Worm (Caenorhabditis elegans) whole organism, L2 larva: ENCODE results near the gene F38B7.17.

Source experiments
- C34F6.9 ChIP-seq: fragments of 150-350 bp; optimal IDR thresholded peaks from 2 replicates; lab custom pipeline; 2014; ENCODE audit warnings: missing biosample characterization, missing genetic modification characterization
- ceh-82 ChIP-seq: fragments of 150-350 bp; optimal IDR thresholded peaks from 2 replicates; lab custom pipeline; 2014; ENCODE audit warnings: missing biosample characterization, missing genetic modification characterization
- crh-2 ChIP-seq: sonication (generic microtip); optimal IDR thresholded peaks from 2 replicates; lab custom pipeline; 2017; ENCODE audit warnings: missing biosample characterization, missing genetic modification characterization
- egl-27 ChIP-seq: sonication (generic microtip); optimal IDR thresholded peaks from 3 replicates; lab custom pipeline; 2017; ENCODE audit warnings: missing biosample characterization, missing genetic modification reagents, missing genetic modification characterization
- fos-1 ChIP-seq: fragments of 150-350 bp; optimal IDR thresholded peaks from 2 replicates; lab custom pipeline; 2014; ENCODE audit warnings: missing biosample characterization, missing genetic modification characterization
- unc-62 ChIP-seq: fragments of 150-350 bp; optimal IDR thresholded peaks from 2 replicates; lab custom pipeline; 2014; ENCODE audit warnings: missing biosample characterization, missing genetic modification reagents, missing genetic modification characterization

DNA sequence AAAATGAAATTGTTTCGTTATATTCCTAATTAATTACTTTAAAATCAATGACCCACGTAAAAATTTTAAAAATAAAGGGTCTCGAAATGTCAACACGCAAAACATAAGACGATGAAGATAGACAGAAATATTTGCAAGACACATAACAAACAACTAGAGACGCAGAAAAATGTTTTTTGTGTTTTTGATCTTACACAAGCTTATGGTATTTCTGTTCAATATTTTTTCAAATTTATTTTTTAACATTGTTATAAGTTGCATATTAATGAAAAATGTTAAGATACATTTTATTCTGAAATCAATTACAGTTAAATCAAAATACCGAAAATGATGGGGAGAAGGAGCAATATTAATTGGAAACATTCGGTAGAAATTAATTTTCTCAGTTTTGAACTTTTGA, 35.3 kb downstream of the F38B7.17 start, which contains the start of gene C55A6.3:
- TF ChIP-seq ceh-82, result no peak
- no peak for TF ChIP-seq unc-62 (GFP tag; lab: Kevin White, UChicago)
- no peak for TF ChIP-seq fos-1 (tag; lab: Kevin White, UChicago)
- no peak for TF ChIP-seq crh-2 (tag; lab: Kevin White, UChicago)
- TF ChIP-seq egl-27, result no peak
- no peak for TF ChIP-seq C34F6.9 (tag; lab: Kevin White, UChicago)
